Worm (Caenorhabditis elegans) whole organism, late embryonic: Measurements from ENCODE around the gene C54D10.3.

Experiments used
- ama-1 ChIP-seq: fragments of 150-350 bp; optimal IDR thresholded peaks from 2 replicates; lab custom pipeline; 2014
- ets-4 ChIP-seq: sonication (generic microtip); optimal IDR thresholded peaks from 2 replicates; lab custom pipeline; 2016; ENCODE audit warnings: missing genetic modification characterization, missing compliant biosample characterization
- unc-86 ChIP-seq: sonication (generic microtip); optimal IDR thresholded peaks from 2 replicates; lab custom pipeline; 2016; ENCODE audit warnings: missing genetic modification characterization, missing compliant biosample characterization

DNA sequence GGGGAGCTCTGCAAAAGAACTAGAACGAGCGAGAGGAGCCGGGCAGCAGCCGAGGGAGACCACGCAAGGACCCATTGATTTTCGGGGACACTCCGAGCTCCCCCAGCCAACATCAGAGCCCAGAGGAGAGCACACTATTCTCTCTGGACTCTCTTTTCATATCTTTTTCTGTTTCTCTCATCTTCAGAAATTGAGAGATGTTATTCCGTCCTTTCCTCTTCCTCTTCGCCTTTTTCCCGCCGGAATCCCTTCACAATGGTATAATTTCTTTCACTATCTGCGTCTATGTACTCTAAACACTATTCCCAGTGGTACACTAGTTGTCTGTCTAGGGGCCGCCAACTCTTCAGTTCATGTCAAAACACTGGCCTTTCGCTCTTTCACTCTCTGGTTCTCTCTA, 47.0 kb downstream of the C54D10.3 start:
- TF ChIP-seq ets-4 (tag; lab: Kevin White, UChicago) (no peak), unc-86 (tag; lab: Kevin White, UChicago) (no peak), ama-1 (lab: Kevin White, UChicago) (no peak)
